Fruit fly (Drosophila melanogaster) whole organism, embryonic: ENCODE data around the gene JMJD5.

Source experiments
- Atf-2 ChIP-seq: fragments of 200-800 bp; sonication (Bioruptor generic); optimal IDR thresholded peaks from 2 replicates; lab custom pipeline; 2016; ENCODE audit warnings: missing biosample characterization, missing genetic modification characterization
- Atf6 ChIP-seq: fragments of 200-800 bp; sonication (Bioruptor generic); IDR thresholded peaks from 2 replicates; pipeline ENCODE4 v1.3.6; 2022; ENCODE audit warnings: missing biosample characterization, missing genetic modification characterization
- CG10147 ChIP-seq: fragments of 200-800 bp; sonication (Bioruptor generic); optimal IDR thresholded peaks from 2 replicates; lab custom pipeline; 2019; ENCODE audit warnings: missing biosample characterization, mild to moderate bottlenecking, missing genetic modification characterization, moderate library complexity
- CG10209 ChIP-seq: fragments of 200-800 bp; sonication (Bioruptor generic); optimal IDR thresholded peaks from 3 replicates; lab custom pipeline; 2017; ENCODE audit warnings: missing biosample characterization, mild to moderate bottlenecking, missing genetic modification characterization, missing genetic modification reagents
- CG10366 ChIP-seq: fragments of 200-800 bp; sonication (Bioruptor generic); IDR thresholded peaks from 2 replicates; pipeline ENCODE4 v1.3.6; 2022; ENCODE audit warnings: missing biosample characterization, missing genetic modification characterization
- CG10543 ChIP-seq: fragments of 200-800 bp; sonication (Bioruptor generic); optimal IDR thresholded peaks from 3 replicates; lab custom pipeline; 2017; ENCODE audit warnings: missing biosample characterization, mild to moderate bottlenecking, missing genetic modification characterization, moderate library complexity
- CG11456 ChIP-seq: fragments of 200-800 bp; sonication (Bioruptor generic); IDR thresholded peaks from 3 replicates; pipeline ENCODE4 v1.3.6; 2022; ENCODE audit warnings: missing biosample characterization, missing genetic modification characterization
- CG12071 ChIP-seq: fragments of 200-800 bp; sonication (Bioruptor generic); optimal IDR thresholded peaks from 3 replicates; lab custom pipeline; 2018; ENCODE audit warnings: missing biosample characterization, mild to moderate bottlenecking, missing genetic modification characterization
- CG12236 ChIP-seq: fragments of 200-800 bp; sonication (Bioruptor generic); optimal IDR thresholded peaks from 2 replicates; lab custom pipeline; 2016; ENCODE audit warnings: missing biosample characterization, missing genetic modification characterization
- CG1529 ChIP-seq: fragments of 200-800 bp; sonication (Bioruptor generic); optimal IDR thresholded peaks from 3 replicates; lab custom pipeline; 2018; ENCODE audit warnings: missing biosample characterization, missing genetic modification characterization
- CG1647 ChIP-seq: fragments of 200-800 bp; sonication (Bioruptor generic); optimal IDR thresholded peaks from 3 replicates; lab custom pipeline; 2016; ENCODE audit warnings: missing biosample characterization, missing genetic modification characterization
- CG17186 ChIP-seq: fragments of 200-800 bp; sonication (Bioruptor generic); optimal IDR thresholded peaks from 3 replicates; lab custom pipeline; 2017; ENCODE audit warnings: missing biosample characterization, missing genetic modification reagents, missing genetic modification characterization
- CG2889 ChIP-seq: fragments of 200-800 bp; sonication (Bioruptor generic); IDR thresholded peaks from 3 replicates; pipeline ENCODE4 v1.3.6; 2022; ENCODE audit warnings: missing biosample characterization, missing genetic modification characterization
- CG6254 ChIP-seq: fragments of 200-800 bp; sonication (Bioruptor generic); optimal IDR thresholded peaks from 3 replicates; lab custom pipeline; 2017; ENCODE audit warnings: mild to moderate bottlenecking, missing biosample characterization, missing genetic modification reagents, missing genetic modification characterization
- CG7963 ChIP-seq: fragments of 200-800 bp; sonication (Bioruptor generic); IDR thresholded peaks from 3 replicates; pipeline ENCODE4 v1.3.6; 2022; ENCODE audit warnings: missing biosample characterization, missing genetic modification characterization; ENCODE audit not compliant: partially characterized antibody
- CG8388 ChIP-seq: fragments of 200-800 bp; sonication (Bioruptor generic); optimal IDR thresholded peaks from 2 replicates; lab custom pipeline; 2019; ENCODE audit warnings: missing biosample characterization, mild to moderate bottlenecking, missing genetic modification characterization, moderate library complexity
- Dad ChIP-seq: fragments of 200-800 bp; sonication (Bioruptor generic); optimal IDR thresholded peaks from 3 replicates; lab custom pipeline; 2016; ENCODE audit warnings: missing biosample characterization, missing genetic modification characterization
- Dek ChIP-seq: fragments of 200-800 bp; sonication (Bioruptor generic); optimal IDR thresholded peaks from 3 replicates; lab custom pipeline; 2019; ENCODE audit warnings: missing biosample characterization, mild to moderate bottlenecking, missing genetic modification characterization, moderate library complexity
- Dp ChIP-seq: fragments of 200-800 bp; sonication (Bioruptor generic); optimal IDR thresholded peaks from 2 replicates; lab custom pipeline; 2018; ENCODE audit warnings: missing biosample characterization, mild to moderate bottlenecking, missing genetic modification characterization, moderate library complexity
- ERR ChIP-seq: fragments of 200-800 bp; sonication (Bioruptor generic); optimal IDR thresholded peaks from 2 replicates; lab custom pipeline; 2016; ENCODE audit warnings: missing biosample characterization, missing genetic modification characterization
- Ets97D ChIP-seq: fragments of 200-800 bp; sonication (Bioruptor generic); optimal IDR thresholded peaks from 3 replicates; lab custom pipeline; 2016; ENCODE audit warnings: missing biosample characterization, missing genetic modification characterization
- Fer2 ChIP-seq: fragments of 200-800 bp; sonication (Bioruptor generic); optimal IDR thresholded peaks from 2 replicates; lab custom pipeline; 2018; ENCODE audit warnings: missing biosample characterization, mild to moderate bottlenecking, missing genetic modification characterization, moderate library complexity
- HLH4C ChIP-seq: fragments of 200-800 bp; sonication (Bioruptor generic); IDR thresholded peaks from 3 replicates; pipeline ENCODE4 v1.3.6; 2022; ENCODE audit warnings: missing biosample characterization, missing genetic modification characterization; ENCODE audit not compliant: partially characterized antibody
- Hsf ChIP-seq: fragments of 200-800 bp; sonication (Bioruptor generic); optimal IDR thresholded peaks from 3 replicates; lab custom pipeline; 2016; ENCODE audit warnings: missing biosample characterization, missing genetic modification characterization
- Lim3 ChIP-seq: fragments of 200-800 bp; sonication (Bioruptor generic); IDR thresholded peaks from 2 replicates; pipeline ENCODE4 v1.3.6; 2022; ENCODE audit warnings: missing biosample characterization, missing genetic modification characterization
- MBD-R2 ChIP-seq: fragments of 200-800 bp; sonication (Bioruptor generic); IDR thresholded peaks from 2 replicates; pipeline ENCODE4 v1.3.6; 2022; ENCODE audit warnings: missing biosample characterization, missing genetic modification characterization
- Mrtf ChIP-seq: fragments of 200-800 bp; sonication (Bioruptor generic); IDR thresholded peaks from 3 replicates; pipeline ENCODE4 v1.3.6; 2022; ENCODE audit warnings: missing biosample characterization, missing genetic modification characterization
- Oaz ChIP-seq: fragments of 200-800 bp; sonication (Bioruptor generic); IDR thresholded peaks from 2 replicates; pipeline ENCODE4 v1.3.6; 2022; ENCODE audit warnings: missing biosample characterization, missing genetic modification characterization
- Rfx ChIP-seq: fragments of 200-800 bp; sonication (Bioruptor generic); IDR thresholded peaks from 2 replicates; pipeline ENCODE4 v1.3.6; 2022; ENCODE audit warnings: missing biosample characterization, missing genetic modification characterization
- Rx ChIP-seq: fragments of 200-800 bp; sonication (Bioruptor generic); IDR thresholded peaks from 2 replicates; pipeline ENCODE4 v1.3.6; 2022; ENCODE audit warnings: missing biosample characterization, missing genetic modification characterization
- bsh ChIP-seq, 2 experiments: fragments of 200-800 bp; sonication (Bioruptor generic); optimal IDR thresholded peaks; 2 replicates each; lab custom pipeline; 2017 to 2018; ENCODE audit warnings: mild to moderate bottlenecking in 2 of 2, missing biosample characterization in 2 of 2, missing genetic modification characterization in 2 of 2, moderate library complexity in 1 of 2
- cato ChIP-seq: fragments of 200-800 bp; sonication (Bioruptor generic); optimal IDR thresholded peaks from 2 replicates; lab custom pipeline; 2016; ENCODE audit warnings: missing biosample characterization, missing genetic modification characterization, borderline replicate concordance
- caup ChIP-seq: fragments of 200-800 bp; sonication (Bioruptor generic); optimal IDR thresholded peaks from 3 replicates; lab custom pipeline; 2017; ENCODE audit warnings: missing biosample characterization, mild to moderate bottlenecking, missing genetic modification characterization, moderate library complexity; ENCODE audit not compliant: severe bottlenecking
- corto ChIP-seq: fragments of 200-800 bp; sonication (Bioruptor generic); optimal IDR thresholded peaks from 2 replicates; lab custom pipeline; 2016; ENCODE audit warnings: missing biosample characterization, mild to moderate bottlenecking, missing genetic modification characterization, moderate library complexity
- croc ChIP-seq: fragments of 200-800 bp; sonication (Bioruptor generic); conservative IDR thresholded peaks from 3 replicates; pipeline ENCODE4 v1.3.6; 2022; ENCODE audit warnings: missing biosample characterization, missing genetic modification characterization
- emc ChIP-seq: fragments of 200-800 bp; sonication (Bioruptor generic); optimal IDR thresholded peaks from 2 replicates; lab custom pipeline; 2016; ENCODE audit warnings: missing biosample characterization, missing genetic modification characterization
- ems ChIP-seq: fragments of 200-800 bp; sonication (Bioruptor generic); optimal IDR thresholded peaks from 3 replicates; lab custom pipeline; 2016; ENCODE audit warnings: missing biosample characterization, missing genetic modification characterization
- en ChIP-seq: fragments of 200-800 bp; sonication (Bioruptor generic); optimal IDR thresholded peaks from 2 replicates; lab custom pipeline; 2016; ENCODE audit warnings: missing biosample characterization, missing genetic modification characterization
- fd64A ChIP-seq: fragments of 200-800 bp; sonication (Bioruptor generic); optimal IDR thresholded peaks from 3 replicates; lab custom pipeline; 2018; ENCODE audit warnings: missing biosample characterization, mild to moderate bottlenecking, missing genetic modification characterization
- gsb ChIP-seq: fragments of 200-800 bp; sonication (Bioruptor generic); IDR thresholded peaks from 2 replicates; pipeline ENCODE4 v1.3.6; 2022; ENCODE audit warnings: missing biosample characterization, missing genetic modification characterization
- gsb-n ChIP-seq: fragments of 200-800 bp; sonication (Bioruptor generic); optimal IDR thresholded peaks from 3 replicates; lab custom pipeline; 2018; ENCODE audit warnings: missing biosample characterization, mild to moderate bottlenecking, missing genetic modification characterization
- lmd ChIP-seq: fragments of 200-800 bp; sonication (Bioruptor generic); IDR thresholded peaks from 2 replicates; pipeline ENCODE4 v1.3.6; 2022; ENCODE audit warnings: missing biosample characterization, missing genetic modification characterization
- maf-S ChIP-seq: fragments of 200-800 bp; sonication (Bioruptor generic); optimal IDR thresholded peaks from 2 replicates; lab custom pipeline; 2016; ENCODE audit warnings: missing biosample characterization, missing genetic modification characterization
- nerfin-1 ChIP-seq: fragments of 200-800 bp; sonication (Bioruptor generic); optimal IDR thresholded peaks from 3 replicates; lab custom pipeline; 2019; ENCODE audit warnings: missing biosample characterization, mild to moderate bottlenecking, missing genetic modification characterization, moderate library complexity
- onecut ChIP-seq: fragments of 200-800 bp; sonication (Bioruptor generic); IDR thresholded peaks from 2 replicates; pipeline ENCODE4 v1.3.6; 2022; ENCODE audit warnings: missing biosample characterization, missing genetic modification characterization
- sd ChIP-seq: fragments of 200-800 bp; sonication (Bioruptor generic); optimal IDR thresholded peaks from 3 replicates; lab custom pipeline; 2018; ENCODE audit warnings: missing biosample characterization, mild to moderate bottlenecking, missing genetic modification characterization, moderate library complexity
- seq ChIP-seq: fragments of 200-800 bp; sonication (Bioruptor generic); IDR thresholded peaks from 2 replicates; pipeline ENCODE4 v1.3.6; 2022; ENCODE audit warnings: missing biosample characterization, missing genetic modification characterization
- tap ChIP-seq: fragments of 200-800 bp; optimal IDR thresholded peaks from 3 replicates; lab custom pipeline; 2019; ENCODE audit warnings: missing biosample characterization, mild to moderate bottlenecking, missing genetic modification characterization, moderate library complexity
- tll ChIP-seq, 2 experiments: fragments of 200-800 bp in 1 of 2; fragments of >200 bp in 1 of 2; sonication (Bioruptor generic) in 1 of 2; optimal IDR thresholded peaks; 2 replicates each; lab custom pipeline; 2017 to 2019; ENCODE audit warnings: missing biosample characterization in 2 of 2, missing genetic modification characterization in 2 of 2, mild to moderate bottlenecking in 1 of 2, moderate library complexity in 1 of 2

The JMJD5 gene

dm6 chr3L:837552-838187 is 3.5 kb downstream of the JMJD5 start, which contains the start of the genes CG13901 and CG13887 (continued):
- TF ChIP-seq Atf-2 = peak; percentile 90
- TF ChIP-seq MBD-R2 (GFP tag; lab: Robert Waterston, UW) = peak; percentile 94
- peak; percentile 76 for TF ChIP-seq onecut (GFP tag; lab: Robert Waterston, UW)
- TF ChIP-seq tap (tag; lab: Kevin White, UChicago) = peak; percentile 66
- TF ChIP-seq Dad (GFP tag; lab: Kevin White, UChicago) = peak; percentile 91
- peak; percentile 96 for TF ChIP-seq CG17186 (GFP tag; lab: Kevin White, UChicago)
- peak; percentile 94 for TF ChIP-seq CG10543 (GFP tag; lab: Kevin White, UChicago)
- peak; percentile 88 for TF ChIP-seq CG10366
- TF ChIP-seq gsb-n = peak; percentile 76
- TF ChIP-seq CG12236 = peak; percentile 75
- peak; percentile 85 for TF ChIP-seq emc (GFP tag; lab: Kevin White, UChicago)
- TF ChIP-seq seq (GFP tag; lab: Robert Waterston, UW) = peak; percentile 79
- peak; percentile 62 for TF ChIP-seq CG12071 (GFP tag; lab: Kevin White, UChicago)
- peak; percentile 80 for TF ChIP-seq CG2889 (GFP tag; lab: Robert Waterston, UW)
- peak; percentile 86 for TF ChIP-seq Dek (tag; lab: Kevin White, UChicago)
- peak; percentile 88 for TF ChIP-seq CG11456 (GFP tag; lab: Robert Waterston, UW)
- peak; percentile 83 for TF ChIP-seq CG8388 (GFP tag; lab: Kevin White, UChicago)
- TF ChIP-seq Fer2 (tag; lab: Kevin White, UChicago) = peak; percentile 87
- TF ChIP-seq corto = peak; percentile 62
- peak; percentile 85 for TF ChIP-seq Ets97D (GFP tag; lab: Kevin White, UChicago)
- TF ChIP-seq Rx (GFP tag; lab: Robert Waterston, UW) = peak; percentile 71; the same call in 1 of the 2 replicates
- TF ChIP-seq Oaz (GFP tag; lab: Robert Waterston, UW) = peak; percentile 78
- TF ChIP-seq CG10209 (GFP tag; lab: Kevin White, UChicago) = peak; percentile 89
- TF ChIP-seq Atf6 = peak; percentile 86
- TF ChIP-seq cato = peak; percentile 84
- TF ChIP-seq maf-S = peak; percentile 92
- 0 out of 3 replicates have a peak, but pooled peaks have one; percentile 30 for TF ChIP-seq HLH4C (GFP tag; lab: Robert Waterston, UW)
- peak; percentile 45 for TF ChIP-seq fd64A (GFP tag; lab: Kevin White, UChicago)
- peak; percentile 84 for TF ChIP-seq Mrtf (GFP tag; lab: Robert Waterston, UW)
- TF ChIP-seq CG10147 (GFP tag; lab: Kevin White, UChicago) = peak; percentile 90
- TF ChIP-seq Hsf (GFP tag; lab: Kevin White, UChicago) = peak; percentile 95
- peak; percentile 86 for TF ChIP-seq caup
- no peak for TF ChIP-seq CG7963 (GFP tag; lab: Robert Waterston, UW)
- TF ChIP-seq gsb = peak; percentile 54; the same call in 1 of the 2 replicates
- TF ChIP-seq croc (GFP tag; lab: Robert Waterston, UW) = peak; percentile 81
- peak; percentile 47 for TF ChIP-seq CG6254
- peak; percentile 79 for TF ChIP-seq CG1529
- TF ChIP-seq lmd = peak; percentile 89
- peak; percentile 14 to 65 for TF ChIP-seq tll (GFP tag; optimal IDR thresholded peaks at IDR 0.05; lab: Kevin White, UChicago)
- TF ChIP-seq CG1647 (GFP tag; lab: Kevin White, UChicago) = peak; percentile 88
- peak; percentile 31 to 90 for TF ChIP-seq bsh (GFP tag; optimal IDR thresholded peaks at IDR 0.05; lab: Kevin White, UChicago)
- peak; percentile 91 for TF ChIP-seq ems (GFP tag; lab: Kevin White, UChicago)
- TF ChIP-seq Rfx (GFP tag; lab: Robert Waterston, UW) = peak; percentile 94
- peak; percentile 78 for TF ChIP-seq ERR (GFP tag; lab: Kevin White, UChicago)
- peak; percentile 70 for TF ChIP-seq Dp (GFP tag; lab: Kevin White, UChicago)
- peak; percentile 89 for TF ChIP-seq sd (tag; lab: Kevin White, UChicago)
- TF ChIP-seq en (GFP tag; lab: Kevin White, UChicago) = peak; percentile 82
- TF ChIP-seq nerfin-1 (tag; lab: Kevin White, UChicago) = peak; percentile 88
- peak; percentile 54; the same call in 1 of the 2 replicates for TF ChIP-seq Lim3 (GFP tag; lab: Robert Waterston, UW)
